Worm (Caenorhabditis elegans): ENCODE data around the gene str-106.

Gene str-106

ce11 chrV:16162124-16162735, 18.2 kb upstream of the str-106 start, which contains the start of the genes str-109 and F10A3.11:
Gene str-109 (minus strand): TSS chrV:16162224.
Gene F10A3.11 (plus strand): TSS chrV:16162685.
- TF ChIP-seq unc-62 (GFP tag; optimal IDR thresholded peaks at IDR 0.05): no peak

- TF ChIP-seq unc-62 (GFP tag; optimal IDR thresholded peaks at IDR 0.05): no peak
Observed at ce11 chrV:16163719-16164118, 16.7 kb upstream of the str-106 start, which contains the start of gene F10A3.12. Gene F10A3.12 (plus strand): TSS chrV:16164019.

ce11 chrV:16165936-16166335, 14.5 kb upstream of the str-106 start, which contains the start of gene str-108:
Gene str-108 (plus strand): TSS chrV:16166236.
- no peak for TF ChIP-seq unc-62 (GFP tag; optimal IDR thresholded peaks at IDR 0.05)

- TF ChIP-seq unc-62 (GFP tag; optimal IDR thresholded peaks at IDR 0.05): no peak
Observed at ce11 chrV:16169026-16169425, 11.4 kb upstream of the str-106 start, which contains the start of gene str-111. Gene str-111 (minus strand): TSS chrV:16169126.

ce11 chrV:16171721-16172120, 8.7 kb upstream of the str-106 start, which contains the start of gene K05D4.9:
Gene K05D4.9 (minus strand): TSS chrV:16171821.
- no peak for TF ChIP-seq unc-62 (GFP tag; optimal IDR thresholded peaks at IDR 0.05)

- no peak for TF ChIP-seq unc-62 (GFP tag; optimal IDR thresholded peaks at IDR 0.05)
Observed at ce11 chrV:16174109-16174508, 6.3 kb upstream of the str-106 start.

- no peak for TF ChIP-seq unc-62 (GFP tag; optimal IDR thresholded peaks at IDR 0.05)
Observed at ce11 chrV:16175227-16175626, 5.2 kb upstream of the str-106 start.

ce11 chrV:16175757-16176156, 4.7 kb upstream of the str-106 start, which contains the start of gene cyp-33D1:
Gene cyp-33D1 (minus strand): TSS chrV:16175857.
- TF ChIP-seq unc-62 (GFP tag; optimal IDR thresholded peaks at IDR 0.05): no peak

- TF ChIP-seq unc-62 (GFP tag; optimal IDR thresholded peaks at IDR 0.05): no peak
Observed at ce11 chrV:16182110-16182509, 1.7 kb downstream of the str-106 start, which contains the start of gene srz-13. Gene srz-13 (plus strand): TSS chrV:16182410.

- TF ChIP-seq unc-62 (GFP tag; optimal IDR thresholded peaks at IDR 0.05): no peak
Observed at ce11 chrV:16182918-16183317, 2.5 kb downstream of the str-106 start, which contains the start of gene srh-277. Gene srh-277 (plus strand): TSS chrV:16183218.

ce11 chrV:16183357-16183756, 2.9 kb downstream of the str-106 start, which contains the start of gene srz-14:
Gene srz-14 (plus strand): TSS chrV:16183657.
- TF ChIP-seq unc-62 (GFP tag; optimal IDR thresholded peaks at IDR 0.05): no peak

ce11 chrV:16190485-16190884, 10.0 kb downstream of the str-106 start, which contains the start of gene srh-281:
Gene srh-281 (plus strand): TSS chrV:16190785.
- no peak for TF ChIP-seq unc-62 (GFP tag; optimal IDR thresholded peaks at IDR 0.05)

ce11 chrV:16192114-16192513, 11.7 kb downstream of the str-106 start, which contains the start of gene srh-279:
Gene srh-279 (plus strand): TSS chrV:16192414.
- TF ChIP-seq unc-62 (GFP tag; optimal IDR thresholded peaks at IDR 0.05): no peak

- no peak for TF ChIP-seq unc-62 (GFP tag; optimal IDR thresholded peaks at IDR 0.05)
Observed at ce11 chrV:16194639-16195038, 14.2 kb downstream of the str-106 start, which contains the start of gene rabr-4. Gene rabr-4 (plus strand): TSS chrV:16194939.

- TF ChIP-seq unc-62 (GFP tag; optimal IDR thresholded peaks at IDR 0.05): no peak
Observed at ce11 chrV:16195379-16195778, 14.9 kb downstream of the str-106 start, which contains the start of gene rabr-3. Gene rabr-3 (plus strand): TSS chrV:16195679.

- no peak for TF ChIP-seq unc-62 (GFP tag; optimal IDR thresholded peaks at IDR 0.05)
Observed at ce11 chrV:16198016-16198415, 17.6 kb downstream of the str-106 start, which contains the start of gene F11A5.5. Gene F11A5.5 (plus strand): TSS chrV:16198316.

- no peak for TF ChIP-seq unc-62 (GFP tag; optimal IDR thresholded peaks at IDR 0.05)
Observed at ce11 chrV:16201730-16202129, 21.3 kb downstream of the str-106 start, which contains the start of gene F11A5.17. Gene F11A5.17 (plus strand): TSS chrV:16202030.
